Fruit fly (Drosophila melanogaster) whole organism, adult: ENCODE measurements around the gene me31B.

Source experiments
- CG11617 ChIP-seq: fragments of 200-800 bp; sonication (Bioruptor generic); optimal IDR thresholded peaks from 2 replicates; lab custom pipeline; 2017; ENCODE audit warnings: mild to moderate bottlenecking, missing biosample characterization, missing genetic modification reagents, missing genetic modification characterization
- CG12768 ChIP-seq: fragments of 200-800 bp; sonication (Bioruptor generic); optimal IDR thresholded peaks from 2 replicates; lab custom pipeline; 2017; ENCODE audit warnings: missing biosample characterization, missing genetic modification characterization, mild to moderate bottlenecking, moderate library complexity, missing genetic modification reagents
- CG14711 ChIP-seq: fragments of 200-800 bp; sonication (Bioruptor generic); optimal IDR thresholded peaks from 2 replicates; lab custom pipeline; 2018; ENCODE audit warnings: missing biosample characterization, mild to moderate bottlenecking, missing genetic modification characterization, moderate library complexity
- CG1620 ChIP-seq: fragments of 200-800 bp; sonication (Bioruptor generic); optimal IDR thresholded peaks from 2 replicates; lab custom pipeline; 2016; ENCODE audit warnings: missing biosample characterization, missing genetic modification characterization
- CG33017 ChIP-seq: fragments of 200-800 bp; sonication (Bioruptor generic); optimal IDR thresholded peaks from 2 replicates; lab custom pipeline; 2018; ENCODE audit warnings: missing biosample characterization, mild to moderate bottlenecking, missing genetic modification characterization, moderate library complexity
- CG5204 ChIP-seq: fragments of 200-800 bp; sonication (Bioruptor generic); optimal IDR thresholded peaks from 2 replicates; lab custom pipeline; 2016; ENCODE audit warnings: missing biosample characterization, missing genetic modification characterization
- CG7045 ChIP-seq: fragments of 200-800 bp; sonication (Bioruptor generic); optimal IDR thresholded peaks from 2 replicates; lab custom pipeline; 2017; ENCODE audit warnings: missing biosample characterization, mild to moderate bottlenecking, missing genetic modification characterization
- CG7101 ChIP-seq: fragments of 200-800 bp; sonication (Bioruptor generic); optimal IDR thresholded peaks from 2 replicates; lab custom pipeline; 2018; ENCODE audit warnings: missing biosample characterization, mild to moderate bottlenecking, missing genetic modification characterization, moderate library complexity
- Clk ChIP-seq: fragments of 200-800 bp; sonication (Bioruptor generic); optimal IDR thresholded peaks from 2 replicates; lab custom pipeline; 2017; ENCODE audit warnings: missing biosample characterization, missing genetic modification characterization
- Crg-1 ChIP-seq: fragments of 200-800 bp; sonication (Bioruptor generic); optimal IDR thresholded peaks from 2 replicates; lab custom pipeline; 2016; ENCODE audit warnings: missing biosample characterization, missing genetic modification characterization
- Hr96 ChIP-seq: fragments of 200-800 bp; sonication (Bioruptor generic); optimal IDR thresholded peaks from 2 replicates; lab custom pipeline; 2016; ENCODE audit warnings: missing biosample characterization, missing genetic modification characterization
- Mnt ChIP-seq: fragments of 200-800 bp; sonication (Bioruptor generic); optimal IDR thresholded peaks from 2 replicates; lab custom pipeline; 2016; ENCODE audit warnings: missing biosample characterization, mild to moderate bottlenecking, missing genetic modification characterization
- bab1 ChIP-seq: fragments of 200-800 bp; sonication (Bioruptor generic); optimal IDR thresholded peaks from 3 replicates; lab custom pipeline; 2019; ENCODE audit warnings: missing biosample characterization, mild to moderate bottlenecking, missing genetic modification characterization, moderate library complexity
- cic ChIP-seq: fragments of 200-800 bp; sonication (Bioruptor generic); optimal IDR thresholded peaks from 2 replicates; lab custom pipeline; 2017; ENCODE audit warnings: missing biosample characterization, mild to moderate bottlenecking, missing genetic modification characterization, moderate library complexity
- cnc ChIP-seq, 2 experiments: fragments of >200 bp; optimal IDR thresholded peaks; 2 replicates each; lab custom pipeline; 2017
- kay ChIP-seq: fragments of 200-800 bp; sonication (Bioruptor generic); peaks from one replicate; lab custom pipeline; 2016; ENCODE audit warnings: missing biosample characterization, missing genetic modification characterization, borderline replicate concordance
- ovo ChIP-seq: fragments of 200-800 bp; sonication (Bioruptor generic); optimal IDR thresholded peaks from 2 replicates; lab custom pipeline; 2016; ENCODE audit warnings: missing biosample characterization, missing genetic modification characterization
- pad ChIP-seq: fragments of 200-800 bp; sonication (Bioruptor generic); optimal IDR thresholded peaks from 3 replicates; lab custom pipeline; 2017; ENCODE audit warnings: missing biosample characterization, missing genetic modification characterization, mild to moderate bottlenecking, moderate library complexity, missing genetic modification reagents
- tj ChIP-seq: fragments of 200-800 bp; sonication (Bioruptor generic); optimal IDR thresholded peaks from 3 replicates; lab custom pipeline; 2017; ENCODE audit warnings: missing biosample characterization, mild to moderate bottlenecking, missing genetic modification characterization, moderate library complexity
- toe ChIP-seq: fragments of 200-800 bp; sonication (Bioruptor generic); optimal IDR thresholded peaks from 2 replicates; lab custom pipeline; 2016; ENCODE audit warnings: missing biosample characterization, missing genetic modification characterization

Gene me31B

DNA sequence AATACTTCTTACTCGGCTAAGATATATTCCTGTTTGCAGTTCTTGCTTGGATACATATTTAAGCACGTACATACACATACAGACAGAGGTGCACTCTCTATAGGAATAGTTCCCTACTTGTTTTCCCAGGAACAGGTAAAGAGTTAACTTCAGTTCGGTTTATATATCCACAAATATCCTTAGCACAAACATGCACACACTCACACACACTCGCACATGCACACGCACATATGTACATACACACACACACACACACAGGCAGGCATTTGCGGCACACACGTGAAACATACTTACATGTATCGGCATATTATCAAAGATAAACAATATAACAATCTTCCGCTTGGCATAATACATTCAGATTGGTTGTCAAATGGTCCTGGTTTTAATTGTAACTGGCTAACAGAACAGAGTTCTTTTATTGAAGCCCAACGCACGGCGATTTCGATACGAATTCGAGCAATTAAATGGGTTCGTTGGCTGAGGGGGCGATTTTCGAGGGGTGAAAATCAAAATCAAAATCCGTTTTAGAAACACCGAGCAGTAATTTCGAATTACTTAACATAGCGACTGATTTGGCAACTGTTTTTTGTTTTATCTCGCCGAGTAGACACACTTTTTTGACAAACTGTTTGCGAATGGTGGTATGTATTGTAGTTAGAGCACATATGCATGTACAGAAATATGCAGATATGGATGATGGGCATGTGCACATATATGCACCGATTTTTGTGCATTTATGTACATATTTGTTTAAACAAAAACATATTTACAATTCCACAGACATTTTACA, 21.0 kb downstream of the me31B start:
- TF ChIP-seq CG33017 (no peak), CG11617 (GFP tag; lab: Kevin White, UChicago) (no peak), pad (GFP tag; lab: Kevin White, UChicago) (no peak), ovo (GFP tag; lab: Kevin White, UChicago) (no peak), kay (GFP tag; lab: Kevin White, UChicago) (no peak)

DNA sequence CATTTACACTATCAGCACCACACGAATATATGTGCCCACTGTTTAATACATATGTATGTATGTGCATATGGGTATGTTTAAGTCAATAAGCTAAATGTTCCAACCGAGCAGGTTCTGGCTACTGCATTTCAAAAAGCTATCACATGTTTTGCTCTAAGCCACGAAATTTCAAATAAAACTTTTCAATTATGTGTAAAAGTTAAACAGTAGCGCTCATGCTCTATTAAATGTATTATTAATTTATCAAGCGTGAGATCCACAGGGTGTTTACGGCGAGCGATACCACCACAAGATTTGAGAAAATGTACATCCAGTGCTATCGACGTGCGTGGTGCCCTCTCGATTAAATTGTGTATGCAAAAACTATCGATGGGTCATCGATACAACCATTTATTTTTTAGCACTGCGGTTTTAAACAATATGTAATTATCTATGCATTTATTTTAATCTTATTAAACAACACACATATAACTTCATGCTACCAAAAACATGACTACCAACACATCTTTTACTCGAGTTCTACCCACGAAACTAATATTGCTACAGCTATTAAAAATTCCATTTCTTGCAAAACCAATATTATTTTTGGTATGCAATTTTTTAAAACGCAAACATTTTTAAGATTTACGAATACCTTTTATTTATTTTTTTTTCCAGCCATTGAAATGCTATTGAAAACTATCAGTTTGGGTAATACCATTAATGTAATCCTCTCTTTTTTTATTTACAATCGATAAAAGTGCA, 21.8 kb downstream of the me31B start, which contains the start of gene Pten:
TSS of gene Pten (minus strand) at position 300 of the 744 bp plus-strand sequence.
- TF ChIP-seq Clk (no peak), CG7101 (tag; lab: Kevin White, UChicago) (peak; percentile 47), bab1 (GFP tag; lab: Kevin White, UChicago) (peak; percentile 46), cic (GFP tag; lab: Kevin White, UChicago) (no peak), CG12768 (peak; percentile 66), CG5204 (GFP tag; lab: Kevin White, UChicago) (no peak), pad (GFP tag; lab: Kevin White, UChicago) (peak; percentile 12), CG11617 (GFP tag; lab: Kevin White, UChicago) (peak; percentile 27), CG14711 (tag; lab: Kevin White, UChicago) (peak; percentile 73), cnc (optimal IDR thresholded peaks at IDR 0.05; lab: Kevin White, UChicago) (no peak), tj (GFP tag; lab: Kevin White, UChicago) (peak; percentile 40), kay (GFP tag; lab: Kevin White, UChicago) (peak; percentile 91), CG33017 (peak; percentile 28), Mnt (GFP tag; lab: Kevin White, UChicago) (peak; percentile 21), toe (GFP tag; lab: Kevin White, UChicago) (no peak), CG1620 (no peak), Crg-1 (GFP tag; lab: Kevin White, UChicago) (no peak), CG7045 (GFP tag; lab: Kevin White, UChicago) (peak; percentile 61), Hr96 (GFP tag; lab: Kevin White, UChicago) (no peak)

DNA sequence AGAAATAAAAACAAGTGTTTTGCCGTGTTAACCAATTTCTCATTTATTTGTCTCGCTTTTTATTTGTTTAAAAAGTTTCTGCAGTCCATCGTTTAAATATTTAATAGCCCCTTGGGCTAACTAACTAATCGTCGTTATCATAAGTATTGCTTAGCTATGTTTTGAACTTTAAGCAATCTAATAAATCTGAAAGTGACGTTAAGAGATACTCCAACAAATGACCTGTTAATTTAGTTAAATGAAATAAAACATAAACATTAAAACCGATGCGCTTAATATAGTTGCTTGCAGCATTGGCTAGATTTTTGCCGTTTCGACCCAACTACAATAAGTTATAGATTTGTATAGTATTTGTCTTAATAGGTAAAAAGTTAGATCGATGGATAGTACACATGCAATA, 22.6 kb downstream of the me31B start:
- TF ChIP-seq kay (GFP tag; lab: Kevin White, UChicago): peak; percentile 91
- no peak for TF ChIP-seq cic (GFP tag; lab: Kevin White, UChicago)

DNA sequence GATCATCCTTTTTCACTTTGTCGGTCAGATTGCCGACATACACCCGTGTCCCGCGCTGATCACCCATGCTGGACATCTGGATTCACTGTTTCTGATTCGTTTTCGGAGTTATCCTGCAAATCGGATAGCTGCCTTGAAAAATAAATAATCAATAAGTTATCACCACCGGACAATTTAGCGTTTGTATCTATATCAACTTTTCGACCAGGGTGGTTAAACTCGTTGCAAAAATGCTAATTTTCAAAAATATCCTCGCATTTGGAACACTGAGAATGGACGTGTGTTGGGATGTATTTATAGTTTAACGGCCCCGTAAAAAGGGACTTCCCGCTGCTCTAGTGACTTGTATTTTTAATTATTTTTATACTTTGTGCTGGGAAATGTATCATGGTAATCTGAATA, 24.2 kb downstream of the me31B start, which contains the start of gene Rsf1:
TSS of gene Rsf1 (minus strand) at position 212 of the 402 bp plus-strand sequence.
- TF ChIP-seq ovo (GFP tag; lab: Kevin White, UChicago): no peak
- no peak for TF ChIP-seq bab1 (GFP tag; lab: Kevin White, UChicago)
- no peak for TF ChIP-seq CG7045 (GFP tag; lab: Kevin White, UChicago)
- TF ChIP-seq Mnt (GFP tag; lab: Kevin White, UChicago): no peak
- no peak for TF ChIP-seq Crg-1 (GFP tag; lab: Kevin White, UChicago)
- no peak for TF ChIP-seq Hr96 (GFP tag; lab: Kevin White, UChicago)
- TF ChIP-seq CG12768: no peak

DNA sequence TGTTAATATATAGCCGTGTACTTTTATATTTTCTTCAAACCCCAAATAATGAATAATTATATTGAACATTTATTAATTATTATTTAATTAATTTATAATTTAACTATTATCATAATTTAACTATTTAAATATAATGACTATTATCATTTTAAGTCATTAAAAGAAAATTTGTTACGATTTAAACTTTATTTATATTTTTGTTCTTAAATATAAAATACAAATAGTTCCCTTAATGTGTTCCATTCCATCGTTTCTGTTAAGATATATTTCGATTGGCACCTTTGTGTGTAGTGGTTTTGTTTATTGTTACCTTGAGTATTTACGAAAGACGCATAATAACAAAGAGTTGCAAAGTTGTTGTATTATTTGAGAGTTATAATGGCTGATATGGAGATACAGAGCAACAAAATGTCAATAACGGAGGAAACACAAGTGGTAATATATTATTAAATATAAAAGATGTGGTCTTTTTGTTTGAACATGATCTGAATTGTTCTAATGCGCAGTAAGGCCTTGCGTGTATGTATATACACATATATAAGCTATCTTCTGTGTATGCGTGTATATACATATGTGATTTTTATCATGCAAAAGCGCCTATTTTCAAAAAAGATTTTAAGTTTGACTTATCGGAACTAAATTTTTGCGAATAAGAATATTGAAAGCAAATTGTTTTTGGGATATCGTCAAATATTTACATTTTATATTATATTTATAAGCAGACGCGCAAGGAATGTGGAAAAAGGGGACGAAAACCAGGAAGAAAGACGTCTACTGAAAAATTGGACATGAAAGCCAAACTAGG, 24.9 kb downstream of the me31B start, which contains the start of gene REPTOR-BP:
TSS of gene REPTOR-BP (plus strand) at position 296 of the 805 bp plus-strand sequence.
- no peak for TF ChIP-seq tj (GFP tag; lab: Kevin White, UChicago)
- TF ChIP-seq kay (GFP tag; lab: Kevin White, UChicago): peak; percentile 75
- no peak for TF ChIP-seq CG1620
- TF ChIP-seq Clk: no peak
- TF ChIP-seq pad (GFP tag; lab: Kevin White, UChicago): no peak
- TF ChIP-seq toe (GFP tag; lab: Kevin White, UChicago): no peak
- peak; percentile 46 for TF ChIP-seq bab1 (GFP tag; lab: Kevin White, UChicago)
- TF ChIP-seq CG33017: no peak
- TF ChIP-seq CG5204 (GFP tag; lab: Kevin White, UChicago): no peak
- peak; percentile 20 for TF ChIP-seq CG14711 (tag; lab: Kevin White, UChicago)
- TF ChIP-seq ovo (GFP tag; lab: Kevin White, UChicago): no peak

DNA sequence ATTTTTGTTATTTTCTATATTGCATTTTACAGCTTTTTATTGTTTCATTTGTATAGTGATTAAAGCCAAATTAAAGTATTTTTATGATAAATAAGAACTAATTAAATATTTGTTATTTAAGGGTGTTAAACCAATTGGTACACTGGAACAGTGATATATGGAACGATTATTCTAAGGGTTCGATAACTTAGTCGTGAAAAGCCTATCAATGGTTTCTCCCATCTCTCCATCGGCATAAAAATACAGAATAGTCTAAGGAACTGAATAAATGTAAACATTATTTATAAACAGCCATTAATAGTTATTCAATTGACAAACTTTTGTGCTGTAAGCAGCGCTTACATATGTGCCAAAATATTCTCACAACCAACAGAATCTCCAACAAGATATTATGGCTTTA, 26.0 kb downstream of the me31B start, which contains the start of gene Mob3:
TSS of gene Mob3 (plus strand) at position 208 of the 400 bp plus-strand sequence.
- TF ChIP-seq CG7101 (tag; lab: Kevin White, UChicago): peak; percentile 28
- peak; percentile 41 for TF ChIP-seq kay (GFP tag; lab: Kevin White, UChicago)
- TF ChIP-seq toe (GFP tag; lab: Kevin White, UChicago): no peak
- peak; percentile 37 for TF ChIP-seq CG14711 (tag; lab: Kevin White, UChicago)
